Worm (Caenorhabditis elegans): Measurements from ENCODE around the gene C16D2.3.

- TF ChIP-seq unc-39 (tag; optimal IDR thresholded peaks at IDR 0.05), result no peak
- no peak for TF ChIP-seq aly-2 (tag; optimal IDR thresholded peaks at IDR 0.05)
- TF ChIP-seq nhr-25 (tag; optimal IDR thresholded peaks at IDR 0.05), result no peak
- no peak for TF ChIP-seq fos-1 (tag; optimal IDR thresholded peaks at IDR 0.05)
- no peak for TF ChIP-seq lsy-2 (tag; optimal IDR thresholded peaks at IDR 0.05)
- no peak for TF ChIP-seq nhr-77 (tag; optimal IDR thresholded peaks at IDR 0.05)
- TF ChIP-seq ama-1 (optimal IDR thresholded peaks at IDR 0.05), result no peak
- TF ChIP-seq snpc-4 (tag; optimal IDR thresholded peaks at IDR 0.05), result no peak
- TF ChIP-seq F13H6.1 (tag; optimal IDR thresholded peaks at IDR 0.05), result no peak
- TF ChIP-seq lin-13 (GFP tag; optimal IDR thresholded peaks at IDR 0.05), result no peak
- no peak for TF ChIP-seq elt-1 (tag; optimal IDR thresholded peaks at IDR 0.05)
- TF ChIP-seq nhr-11 (tag; optimal IDR thresholded peaks at IDR 0.05), result no peak
- no peak for TF ChIP-seq unc-62 (GFP tag; optimal IDR thresholded peaks at IDR 0.05)
- TF ChIP-seq lin-39 (tag; optimal IDR thresholded peaks at IDR 0.05), result no peak
Measured at ce11 chrII:9158029-9158428, 20.1 kb downstream of the C16D2.3 start, which contains the start of gene oac-54.
